Worm (Caenorhabditis elegans) whole organism, L1 larva: ENCODE data around the gene mod-1.

Source experiments
- alr-1 ChIP-seq: fragments of 200-800 bp; sonication (Bioruptor generic); optimal IDR thresholded peaks from 2 replicates; lab custom pipeline; 2018; ENCODE audit warnings: borderline replicate concordance, mild to moderate bottlenecking, missing genetic modification characterization, missing compliant biosample characterization
- aly-2 ChIP-seq: fragments of 150-350 bp; optimal IDR thresholded peaks from 2 replicates; lab custom pipeline; 2014; ENCODE audit warnings: missing biosample characterization, missing genetic modification characterization
- blmp-1 ChIP-seq: fragments of 150-350 bp; optimal IDR thresholded peaks from 2 replicates; lab custom pipeline; 2014; ENCODE audit warnings: missing biosample characterization, missing genetic modification characterization
- ceh-8 ChIP-seq: fragments of 200-800 bp; sonication (Bioruptor generic); optimal IDR thresholded peaks from 2 replicates; lab custom pipeline; 2018; ENCODE audit warnings: mild to moderate bottlenecking, missing genetic modification characterization, moderate library complexity, missing compliant biosample characterization
- ceh-88 ChIP-seq: fragments of 200-800 bp; sonication (Bioruptor generic); IDR thresholded peaks from 2 replicates; pipeline ENCODE4 v1.3.6; 2022; ENCODE audit warnings: missing genetic modification characterization, missing compliant biosample characterization
- ceh-90 ChIP-seq: sonication (generic microtip); optimal IDR thresholded peaks from 2 replicates; lab custom pipeline; 2016; ENCODE audit warnings: missing genetic modification characterization, missing compliant biosample characterization
- dpl-1 ChIP-seq, 3 experiments: fragments of 150-350 bp in 2 of 3; sonication (generic microtip) in 1 of 3; optimal IDR thresholded peaks; 2 replicates each; lab custom pipeline; 2014 to 2017; ENCODE audit warnings: missing biosample characterization in 3 of 3, missing genetic modification characterization in 3 of 3, missing genetic modification reagents in 3 of 3
- efl-1 ChIP-seq, 4 experiments: fragments of 150-350 bp; optimal IDR thresholded peaks in 3 of 4; peaks in 1 of 4; 1 replicate in 1 of 4; 2 replicates in 3 of 4; lab custom pipeline; 2014; ENCODE audit warnings: missing biosample characterization in 2 of 4, missing genetic modification characterization in 2 of 4, missing genetic modification reagents in 2 of 4
- egl-13 ChIP-seq: sonication (generic microtip); optimal IDR thresholded peaks from 2 replicates; lab custom pipeline; 2016; ENCODE audit warnings: missing genotype, missing genetic modification reagents, missing genetic modification characterization, missing compliant biosample characterization
- egl-27 ChIP-seq, 2 experiments: fragments of 150-350 bp in 1 of 2; sonication (generic microtip); optimal IDR thresholded peaks; 3 replicates each; lab custom pipeline; 2017 to 2018; ENCODE audit warnings: missing biosample characterization in 2 of 2, missing genetic modification characterization in 2 of 2, missing genetic modification reagents in 2 of 2
- elt-2 ChIP-seq: sonication (generic microtip); optimal IDR thresholded peaks from 2 replicates; lab custom pipeline; 2016; ENCODE audit warnings: missing genetic modification characterization, mild to moderate bottlenecking, inconsistent platforms, missing compliant biosample characterization, missing genetic modification reagents
- fkh-10 ChIP-seq: sonication (generic microtip); optimal IDR thresholded peaks from 2 replicates; lab custom pipeline; 2017; ENCODE audit warnings: missing biosample characterization, missing genetic modification reagents, missing genetic modification characterization
- fkh-4 ChIP-seq: sonication (generic microtip); optimal IDR thresholded peaks from 2 replicates; lab custom pipeline; 2016; ENCODE audit warnings: missing compliant biosample characterization, missing genetic modification characterization, borderline replicate concordance
- fkh-8 ChIP-seq: sonication (generic microtip); optimal IDR thresholded peaks from 2 replicates; lab custom pipeline; 2016; ENCODE audit warnings: mild to moderate bottlenecking, missing genetic modification characterization, missing compliant biosample characterization
- grh-1 ChIP-seq: fragments of 200-800 bp; sonication (Bioruptor generic); IDR thresholded peaks from 2 replicates; pipeline ENCODE4 v1.3.6; 2022; ENCODE audit warnings: missing genetic modification reagents, missing genetic modification characterization, missing compliant biosample characterization
- irx-1 ChIP-seq: sonication (generic microtip); optimal IDR thresholded peaks from 2 replicates; lab custom pipeline; 2016; ENCODE audit warnings: missing genetic modification characterization, missing compliant biosample characterization
- jun-1 ChIP-seq: fragments of 150-350 bp; optimal IDR thresholded peaks from 2 replicates; lab custom pipeline; 2014; ENCODE audit warnings: missing biosample characterization, missing genetic modification reagents, missing genetic modification characterization
- lin-13 ChIP-seq: fragments of 150-350 bp; optimal IDR thresholded peaks from 2 replicates; lab custom pipeline; 2014; ENCODE audit warnings: missing biosample characterization, missing genetic modification reagents, missing genetic modification characterization
- lin-14 ChIP-seq: fragments of 200-800 bp; sonication (Bioruptor generic); optimal IDR thresholded peaks from 2 replicates; lab custom pipeline; 2018; ENCODE audit warnings: mild to moderate bottlenecking, missing genetic modification characterization, moderate library complexity, missing compliant biosample characterization
- lin-35 ChIP-seq, 2 experiments: fragments of 150-350 bp; optimal IDR thresholded peaks; 2 replicates each; lab custom pipeline; 2014; ENCODE audit warnings: missing biosample characterization in 2 of 2, missing genetic modification characterization in 2 of 2, missing genetic modification reagents in 2 of 2
- lin-39 ChIP-seq: fragments of 150-350 bp; optimal IDR thresholded peaks from 2 replicates; lab custom pipeline; 2014; ENCODE audit warnings: missing biosample characterization, missing genetic modification reagents, missing genetic modification characterization
- mdl-1 ChIP-seq, 2 experiments: fragments of 150-350 bp; optimal IDR thresholded peaks; 2 replicates each; lab custom pipeline; 2014 to 2017; ENCODE audit warnings: missing biosample characterization in 2 of 2, missing genetic modification characterization in 2 of 2, inconsistent platforms in 1 of 2
- mep-1 ChIP-seq: fragments of 150-350 bp; optimal IDR thresholded peaks from 2 replicates; lab custom pipeline; 2014; ENCODE audit warnings: missing biosample characterization, missing genetic modification characterization
- nhr-11 ChIP-seq: fragments of 150-350 bp; optimal IDR thresholded peaks from 2 replicates; lab custom pipeline; 2014; ENCODE audit warnings: missing biosample characterization, missing genetic modification characterization
- nhr-19 ChIP-seq: fragments of 200-800 bp; sonication (Bioruptor generic); conservative IDR thresholded peaks from 2 replicates; pipeline ENCODE4 v1.3.6; 2022; ENCODE audit warnings: missing genetic modification characterization, missing compliant biosample characterization
- nhr-28 ChIP-seq: fragments of 150-350 bp; optimal IDR thresholded peaks from 2 replicates; lab custom pipeline; 2014; ENCODE audit warnings: missing biosample characterization, missing genetic modification characterization
- nhr-71 ChIP-seq: sonication (generic microtip); optimal IDR thresholded peaks from 2 replicates; lab custom pipeline; 2016; ENCODE audit warnings: mild to moderate bottlenecking, missing genetic modification characterization, moderate library complexity, missing compliant biosample characterization
- nhr-76 ChIP-seq: sonication (generic microtip); optimal IDR thresholded peaks from 2 replicates; lab custom pipeline; 2017; ENCODE audit warnings: missing biosample characterization, missing genetic modification characterization
- nhr-77 ChIP-seq: fragments of 150-350 bp; optimal IDR thresholded peaks from 2 replicates; lab custom pipeline; 2014; ENCODE audit warnings: missing biosample characterization, missing genetic modification characterization
- nhr-84 ChIP-seq: sonication (generic microtip); optimal IDR thresholded peaks from 2 replicates; lab custom pipeline; 2017; ENCODE audit warnings: missing biosample characterization, missing genetic modification characterization
- nhr-85 ChIP-seq: sonication (generic microtip); peaks from one replicate; lab custom pipeline; 2016; ENCODE audit warnings: missing genetic modification characterization, inconsistent platforms, missing compliant biosample characterization
- pax-3 ChIP-seq: fragments of 200-800 bp; sonication (Bioruptor generic); optimal IDR thresholded peaks from 2 replicates; lab custom pipeline; 2018; ENCODE audit warnings: mild to moderate bottlenecking, missing genetic modification characterization, moderate library complexity, missing compliant biosample characterization
- pqm-1 ChIP-seq: sonication (generic microtip); optimal IDR thresholded peaks from 3 replicates; lab custom pipeline; 2017; ENCODE audit warnings: missing biosample characterization, missing genetic modification characterization
- rnt-1 ChIP-seq: sonication (generic microtip); optimal IDR thresholded peaks from 2 replicates; lab custom pipeline; 2016; ENCODE audit warnings: mild to moderate bottlenecking, missing genetic modification characterization, moderate library complexity, missing compliant biosample characterization
- snpc-4 ChIP-seq: fragments of 150-350 bp; optimal IDR thresholded peaks from 2 replicates; lab custom pipeline; 2014; ENCODE audit warnings: missing biosample characterization, missing genetic modification characterization
- swsn-7 ChIP-seq: sonication (generic microtip); optimal IDR thresholded peaks from 2 replicates; lab custom pipeline; 2016; ENCODE audit warnings: missing genetic modification characterization, missing compliant biosample characterization
- unc-130 ChIP-seq: fragments of 150-350 bp; optimal IDR thresholded peaks from 2 replicates; lab custom pipeline; 2017; ENCODE audit warnings: missing biosample characterization, missing genetic modification characterization, inconsistent platforms
- unc-62 ChIP-seq: fragments of 150-350 bp; optimal IDR thresholded peaks from 2 replicates; lab custom pipeline; 2014; ENCODE audit warnings: missing biosample characterization, missing genetic modification reagents, missing genetic modification characterization
- unc-98 ChIP-seq: fragments of 200-800 bp; sonication (Bioruptor generic); IDR thresholded peaks from 2 replicates; pipeline ENCODE4 v1.3.6; 2022; ENCODE audit warnings: missing genetic modification characterization, missing compliant biosample characterization
- vab-15 ChIP-seq: sonication (generic microtip); optimal IDR thresholded peaks from 2 replicates; lab custom pipeline; 2017; ENCODE audit warnings: missing genotype, mild to moderate bottlenecking, missing genetic modification characterization, missing compliant biosample characterization

Gene mod-1

ce11 chrV:8934264-8934663 lies 20.4 kb upstream of the mod-1 start:
- TF ChIP-seq pqm-1 (tag; lab: Kevin White, UChicago), result no peak
- TF ChIP-seq blmp-1 (tag; lab: Kevin White, UChicago), result peak; percentile 52
- no peak for TF ChIP-seq unc-62 (GFP tag; lab: Kevin White, UChicago)
- no peak for TF ChIP-seq fkh-10 (GFP tag; lab: Kevin White, UChicago)
- TF ChIP-seq swsn-7 (tag; lab: Kevin White, UChicago), result no peak
- no peak for TF ChIP-seq lin-39 (tag; lab: Kevin White, UChicago)
- TF ChIP-seq rnt-1 (tag; lab: Kevin White, UChicago), result no peak
- peak; percentile 4 for TF ChIP-seq elt-2 (tag; lab: Kevin White, UChicago)
- TF ChIP-seq lin-35 (GFP tag; optimal IDR thresholded peaks at IDR 0.05; lab: Kevin White, UChicago), result peak in 1 of 2 experiments; percentile 7
- TF ChIP-seq lin-14 (GFP tag; lab: Kevin White, UChicago), result peak; percentile 40
- TF ChIP-seq ceh-8 (GFP tag; lab: Kevin White, UChicago), result no peak
- TF ChIP-seq pax-3 (tag; lab: Kevin White, UChicago), result no peak
- TF ChIP-seq efl-1 (optimal IDR thresholded peaks at IDR 0.05; lab: Kevin White, UChicago), result no peak
- TF ChIP-seq efl-1 (GFP tag; optimal IDR thresholded peaks at IDR 0.05 in 1 of 2; lab: Kevin White, UChicago), result peak in 1 of 2 experiments; percentile 51
- peak; percentile 25 for TF ChIP-seq jun-1 (tag; lab: Kevin White, UChicago)
- TF ChIP-seq alr-1 (tag; lab: Kevin White, UChicago), result no peak

- no peak for TF ChIP-seq ceh-88 (GFP tag; lab: Robert Waterston, UW)
These were observed 18.5 kb upstream of the mod-1 start, which contains the start of gene H14N18.2 for ce11 chrV:8932318-8932717. H14N18.2 (plus strand) TSS chrV:8932618.

ce11 chrV:8928967-8929366 lies 15.1 kb upstream of the mod-1 start, which contains the start of gene H14N18.4:
H14N18.4 (minus strand) TSS chrV:8928978.
- TF ChIP-seq nhr-28, result no peak
- TF ChIP-seq nhr-19 (GFP tag; lab: Robert Waterston, UW), result no peak
- no peak for TF ChIP-seq mep-1 (tag; lab: Kevin White, UChicago)
- no peak for TF ChIP-seq ceh-90
- no peak for TF ChIP-seq egl-27 (tag; optimal IDR thresholded peaks at IDR 0.05; lab: Kevin White, UChicago)
- no peak for TF ChIP-seq nhr-77 (tag; lab: Kevin White, UChicago)
- TF ChIP-seq lin-35 (GFP tag; optimal IDR thresholded peaks at IDR 0.05; lab: Kevin White, UChicago), result no peak
- no peak for TF ChIP-seq efl-1 (optimal IDR thresholded peaks at IDR 0.05; lab: Kevin White, UChicago)
- TF ChIP-seq efl-1 (GFP tag; optimal IDR thresholded peaks at IDR 0.05 in 1 of 2; lab: Kevin White, UChicago), result peak in 1 of 2 experiments; percentile 32

ce11 chrV:8927715-8928114 lies 13.9 kb upstream of the mod-1 start:
- TF ChIP-seq lin-14 (GFP tag; lab: Kevin White, UChicago) (no peak), mep-1 (tag; lab: Kevin White, UChicago) (no peak), unc-98 (no peak), unc-130 (tag; lab: Kevin White, UChicago) (no peak), vab-15 (tag; lab: Kevin White, UChicago) (no peak), egl-13 (tag; lab: Kevin White, UChicago) (no peak), nhr-84 (tag; lab: Kevin White, UChicago) (no peak), snpc-4 (tag; lab: Kevin White, UChicago) (no peak), nhr-85 (tag; lab: Kevin White, UChicago) (no peak)
- TF ChIP-seq, all 84 proteins: peak for 0

ce11 chrV:8923976-8924375 lies 10.1 kb upstream of the mod-1 start:
- TF ChIP-seq nhr-85 (tag; lab: Kevin White, UChicago), result peak; percentile 22
- TF ChIP-seq, all 84 proteins: peak for 1; not testable (repeated sequence) for 83

ce11 chrV:8922781-8923180 lies 8.9 kb upstream of the mod-1 start, which contains the start of gene ttr-47:
ttr-47 (plus strand) TSS chrV:8923088.
- TF ChIP-seq nhr-76 (tag; lab: Kevin White, UChicago) (no peak), rnt-1 (tag; lab: Kevin White, UChicago) (peak; percentile 19), swsn-7 (tag; lab: Kevin White, UChicago) (no peak), grh-1 (GFP tag; lab: Robert Waterston, UW) (no peak), efl-1 (optimal IDR thresholded peaks at IDR 0.05; lab: Kevin White, UChicago) (no peak), efl-1 (GFP tag; optimal IDR thresholded peaks at IDR 0.05 in 1 of 2; lab: Kevin White, UChicago) (no peak), fkh-4 (no peak), elt-2 (tag; lab: Kevin White, UChicago) (peak; percentile 68), ceh-8 (GFP tag; lab: Kevin White, UChicago) (no peak), mdl-1 (tag; optimal IDR thresholded peaks at IDR 0.05; lab: Kevin White, UChicago) (no peak), nhr-11 (tag; lab: Kevin White, UChicago) (no peak), irx-1 (no peak), dpl-1 (GFP tag; optimal IDR thresholded peaks at IDR 0.05; lab: Kevin White, UChicago) (no peak), blmp-1 (tag; lab: Kevin White, UChicago) (peak; percentile 15), lin-13 (no peak), fkh-8 (no peak), lin-14 (GFP tag; lab: Kevin White, UChicago) (peak; percentile 73), aly-2 (no peak), nhr-71 (peak; percentile 36), lin-35 (GFP tag; optimal IDR thresholded peaks at IDR 0.05; lab: Kevin White, UChicago) (no peak)
